Fruit fly (Drosophila melanogaster) whole organism, pupa: Measurements from ENCODE around the gene CG9759.

Experiments
- CG10348 ChIP-seq: fragments of 200-800 bp; sonication (Bioruptor generic); IDR thresholded peaks from 2 replicates; pipeline ENCODE4 v1.3.6; 2022; ENCODE audit warnings: missing biosample characterization, missing genetic modification characterization
- CG12605 ChIP-seq: fragments of 200-800 bp; sonication (Bioruptor generic); IDR thresholded peaks from 2 replicates; pipeline ENCODE4 v1.3.6; 2022; ENCODE audit warnings: missing biosample characterization, missing genetic modification characterization
- CG13204 ChIP-seq: fragments of 200-800 bp; sonication (Bioruptor generic); optimal IDR thresholded peaks from 2 replicates; lab custom pipeline; 2018; ENCODE audit warnings: missing biosample characterization, mild to moderate bottlenecking, missing genetic modification characterization, moderate library complexity
- CG14655 ChIP-seq: fragments of 200-800 bp; sonication (Bioruptor generic); optimal IDR thresholded peaks from 3 replicates; lab custom pipeline; 2017; ENCODE audit warnings: mild to moderate bottlenecking, missing biosample characterization, missing genetic modification reagents, missing genetic modification characterization
- CG15710 ChIP-seq: fragments of 200-800 bp; sonication (Bioruptor generic); optimal IDR thresholded peaks from 2 replicates; lab custom pipeline; 2018; ENCODE audit warnings: missing biosample characterization, mild to moderate bottlenecking, missing genetic modification characterization, moderate library complexity
- CG17806 ChIP-seq: fragments of 200-800 bp; sonication (Bioruptor generic); optimal IDR thresholded peaks from 2 replicates; lab custom pipeline; 2018; ENCODE audit warnings: missing biosample characterization, mild to moderate bottlenecking, missing genetic modification characterization, moderate library complexity
- CG32121 ChIP-seq: fragments of 200-800 bp; sonication (Bioruptor generic); IDR thresholded peaks from 2 replicates; pipeline ENCODE4 v1.3.6; 2022; ENCODE audit warnings: missing biosample characterization, missing genetic modification characterization
- CG34367 ChIP-seq: fragments of 200-800 bp; sonication (Bioruptor generic); optimal IDR thresholded peaks from 2 replicates; lab custom pipeline; 2018; ENCODE audit warnings: missing biosample characterization, mild to moderate bottlenecking, missing genetic modification characterization
- CG4496 ChIP-seq: fragments of 200-800 bp; sonication (Bioruptor generic); IDR thresholded peaks from 3 replicates; pipeline ENCODE4 v1.3.6; 2022; ENCODE audit warnings: missing biosample characterization, missing genetic modification characterization
- CG8159 ChIP-seq: fragments of 200-800 bp; sonication (Bioruptor generic); optimal IDR thresholded peaks from 3 replicates; lab custom pipeline; 2018; ENCODE audit warnings: missing biosample characterization, mild to moderate bottlenecking, missing genetic modification characterization, moderate library complexity
- CG8301 ChIP-seq: fragments of 200-800 bp; sonication (Bioruptor generic); optimal IDR thresholded peaks from 2 replicates; lab custom pipeline; 2018; ENCODE audit warnings: missing biosample characterization, mild to moderate bottlenecking, missing genetic modification characterization
- CG9948 ChIP-seq: fragments of 200-800 bp; sonication (Bioruptor generic); optimal IDR thresholded peaks from 2 replicates; lab custom pipeline; 2018; ENCODE audit warnings: missing biosample characterization, mild to moderate bottlenecking, missing genetic modification characterization, moderate library complexity
- D1 ChIP-seq: fragments of 200-800 bp; sonication (Bioruptor generic); optimal IDR thresholded peaks from 2 replicates; lab custom pipeline; 2018; ENCODE audit warnings: missing biosample characterization, mild to moderate bottlenecking, missing genetic modification characterization, moderate library complexity
- EcR ChIP-seq: fragments of 200-800 bp; sonication (Bioruptor generic); optimal IDR thresholded peaks from 3 replicates; lab custom pipeline; 2019; ENCODE audit warnings: missing biosample characterization, missing genetic modification characterization, mild to moderate bottlenecking, moderate library complexity, missing genetic modification reagents
- Ets98B ChIP-seq: fragments of 200-800 bp; sonication (Bioruptor generic); IDR thresholded peaks from 2 replicates; pipeline ENCODE4 v1.3.6; 2022; ENCODE audit warnings: missing biosample characterization, missing genetic modification characterization
- Pif1A ChIP-seq: fragments of 200-800 bp; sonication (Bioruptor generic); optimal IDR thresholded peaks from 3 replicates; lab custom pipeline; 2016; ENCODE audit warnings: missing biosample characterization, missing genetic modification characterization
- Pif1B ChIP-seq: fragments of 200-800 bp; sonication (Bioruptor generic); optimal IDR thresholded peaks from 3 replicates; lab custom pipeline; 2016; ENCODE audit warnings: missing biosample characterization, missing genetic modification characterization
- Snoo ChIP-seq: fragments of 200-800 bp; sonication (Bioruptor generic); optimal IDR thresholded peaks from 3 replicates; lab custom pipeline; 2017; ENCODE audit warnings: missing biosample characterization, mild to moderate bottlenecking, missing genetic modification characterization, inconsistent platforms
- fd96Ca ChIP-seq: fragments of 200-800 bp; sonication (Bioruptor generic); IDR thresholded peaks from 3 replicates; pipeline ENCODE4 v1.3.6; 2022; ENCODE audit warnings: missing biosample characterization, missing genetic modification characterization
- gl ChIP-seq: fragments of 200-800 bp; sonication (Bioruptor generic); optimal IDR thresholded peaks from 2 replicates; lab custom pipeline; 2018; ENCODE audit warnings: missing biosample characterization, mild to moderate bottlenecking, missing genetic modification characterization
- rn ChIP-seq: fragments of 200-800 bp; sonication (Bioruptor generic); IDR thresholded peaks from 2 replicates; pipeline ENCODE4 v1.3.6; 2022; ENCODE audit warnings: missing biosample characterization, missing genetic modification characterization

CG9759 gene

DNA sequence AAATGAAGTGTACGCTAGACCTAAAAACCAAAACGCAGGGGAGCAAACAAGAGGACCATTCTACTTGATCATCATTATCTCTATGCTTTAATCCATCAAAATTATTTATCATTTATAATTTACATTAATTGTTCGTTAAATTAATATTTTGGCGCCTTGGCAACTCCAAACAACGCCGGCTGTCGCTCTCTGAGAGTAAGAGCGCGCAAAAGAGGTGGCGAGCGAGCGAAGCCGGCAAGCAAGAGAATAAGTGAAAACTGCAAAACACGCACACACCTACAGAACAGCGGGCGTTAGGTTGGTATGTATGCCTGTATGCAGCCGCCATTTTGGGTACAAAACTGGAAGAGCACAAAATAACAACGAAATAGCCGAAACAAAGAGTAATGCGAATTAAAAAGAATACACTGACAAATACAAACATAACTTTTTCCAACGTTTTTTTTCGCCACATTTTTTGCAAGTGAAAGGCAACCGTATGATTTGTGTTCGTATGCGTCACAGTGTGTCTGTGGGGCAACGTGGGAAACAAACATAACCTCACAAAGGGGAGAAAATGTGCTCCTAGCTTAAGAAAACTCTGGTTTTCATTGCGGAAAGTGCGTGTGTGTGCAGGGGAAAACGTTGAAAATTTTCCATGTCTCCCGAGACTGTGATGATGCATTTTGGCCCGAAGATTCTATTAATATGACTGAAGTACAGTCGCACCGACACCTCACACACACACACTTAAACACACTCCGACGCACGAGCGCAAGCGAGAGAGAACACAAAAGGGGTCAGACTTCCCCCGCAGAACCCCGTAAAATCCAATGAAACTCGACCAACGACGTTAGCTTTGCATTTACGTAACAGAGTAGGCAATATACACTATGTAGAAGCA, 36.0 kb upstream of the CG9759 start:
- TF ChIP-seq CG13204 (GFP tag; lab: Kevin White, UChicago): no peak
- peak; percentile 69 for TF ChIP-seq Pif1B (GFP tag; lab: Kevin White, UChicago)
- no peak for TF ChIP-seq CG4496 (GFP tag; lab: Robert Waterston, UW)
- peak; percentile 59; the same call in 1 of the 2 replicates for TF ChIP-seq Ets98B (GFP tag; lab: Robert Waterston, UW)
- peak; percentile 25 for TF ChIP-seq Snoo (tag; lab: Kevin White, UChicago)
- no peak for TF ChIP-seq CG12605 (GFP tag; lab: Robert Waterston, UW)
- TF ChIP-seq CG8301: no peak
- peak; percentile 16 for TF ChIP-seq EcR
- TF ChIP-seq rn (GFP tag; lab: Robert Waterston, UW): no peak
- TF ChIP-seq CG8159 (tag; lab: Kevin White, UChicago): no peak
- TF ChIP-seq gl (tag; lab: Kevin White, UChicago): no peak
- TF ChIP-seq CG17806 (tag; lab: Kevin White, UChicago): peak; percentile 25
- TF ChIP-seq CG32121 (GFP tag; lab: Robert Waterston, UW): peak; percentile 52; the same call in 1 of the 2 replicates
- TF ChIP-seq CG34367 (tag; lab: Kevin White, UChicago): no peak
- TF ChIP-seq Pif1A: peak; percentile 67
- TF ChIP-seq fd96Ca (GFP tag; lab: Robert Waterston, UW): no peak
- TF ChIP-seq CG15710 (tag; lab: Kevin White, UChicago): peak; percentile 30
- TF ChIP-seq CG9948 (tag; lab: Kevin White, UChicago): no peak
- no peak for TF ChIP-seq D1 (tag; lab: Kevin White, UChicago)
- no peak for TF ChIP-seq CG14655 (GFP tag; lab: Kevin White, UChicago)
- TF ChIP-seq CG10348 (GFP tag; lab: Robert Waterston, UW): no peak

DNA sequence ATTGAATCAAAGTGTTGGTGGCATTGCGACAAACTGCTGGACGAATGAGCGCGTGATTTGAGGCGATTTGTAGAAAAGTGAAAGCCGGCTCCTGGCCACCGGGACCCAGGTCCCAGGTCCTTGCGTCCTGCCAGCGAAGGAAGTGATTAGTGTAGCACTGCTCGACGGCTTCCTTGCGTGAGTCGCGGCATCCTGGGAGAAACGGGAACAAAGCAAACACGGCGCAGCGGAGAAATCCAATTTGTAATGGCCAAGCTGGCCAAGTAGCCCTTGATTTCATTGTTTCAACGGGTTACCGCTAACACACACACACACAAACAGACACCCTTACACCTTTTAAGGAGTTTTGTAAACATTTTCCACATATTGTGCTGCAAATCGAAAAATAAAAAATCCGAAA, 22.6 kb upstream of the CG9759 start, which contains the start of gene CG10841:
TSS of gene CG10841 (plus strand) at position 301 of the 400 bp plus-strand sequence.
- TF ChIP-seq fd96Ca (GFP tag; lab: Robert Waterston, UW): no peak
- TF ChIP-seq CG34367 (tag; lab: Kevin White, UChicago): no peak
- TF ChIP-seq, all 21 proteins: peak for 0

dm6 chr3R:13617228-13617627, 8.2 kb upstream of the CG9759 start:
- TF ChIP-seq CG13204 (GFP tag; lab: Kevin White, UChicago) (no peak), EcR (no peak), Pif1A (no peak), D1 (tag; lab: Kevin White, UChicago) (no peak), Ets98B (GFP tag; lab: Robert Waterston, UW) (no peak), CG10348 (GFP tag; lab: Robert Waterston, UW) (no peak), CG34367 (tag; lab: Kevin White, UChicago) (no peak), CG8301 (no peak), gl (tag; lab: Kevin White, UChicago) (no peak), CG14655 (GFP tag; lab: Kevin White, UChicago) (no peak), CG15710 (tag; lab: Kevin White, UChicago) (no peak), rn (GFP tag; lab: Robert Waterston, UW) (no peak), Pif1B (GFP tag; lab: Kevin White, UChicago) (no peak), CG32121 (GFP tag; lab: Robert Waterston, UW) (no peak), CG12605 (GFP tag; lab: Robert Waterston, UW) (no peak), CG17806 (tag; lab: Kevin White, UChicago) (no peak), CG4496 (GFP tag; lab: Robert Waterston, UW) (no peak), CG9948 (tag; lab: Kevin White, UChicago) (no peak)

- TF ChIP-seq rn (GFP tag; lab: Robert Waterston, UW) (no peak), CG34367 (tag; lab: Kevin White, UChicago) (no peak), Snoo (tag; lab: Kevin White, UChicago) (no peak), Pif1B (GFP tag; lab: Kevin White, UChicago) (no peak), CG8159 (tag; lab: Kevin White, UChicago) (no peak), fd96Ca (GFP tag; lab: Robert Waterston, UW) (no peak), CG12605 (GFP tag; lab: Robert Waterston, UW) (no peak), CG13204 (GFP tag; lab: Kevin White, UChicago) (no peak), CG15710 (tag; lab: Kevin White, UChicago) (no peak), CG9948 (tag; lab: Kevin White, UChicago) (no peak), Pif1A (no peak), CG4496 (GFP tag; lab: Robert Waterston, UW) (no peak), D1 (tag; lab: Kevin White, UChicago) (no peak), CG32121 (GFP tag; lab: Robert Waterston, UW) (no peak), CG14655 (GFP tag; lab: Kevin White, UChicago) (no peak), CG8301 (no peak), CG17806 (tag; lab: Kevin White, UChicago) (no peak), EcR (no peak), gl (tag; lab: Kevin White, UChicago) (no peak), CG10348 (GFP tag; lab: Robert Waterston, UW) (no peak)
These were observed 6.6 kb upstream of the CG9759 start, which contains the start of gene CG9269 for dm6 chr3R:13615617-13616016. TSS of gene CG9269 (plus strand) at chr3R:13615917.

dm6 chr3R:13615007-13615406, 6.0 kb upstream of the CG9759 start:
- TF ChIP-seq Pif1B (GFP tag; lab: Kevin White, UChicago) (no peak), CG32121 (GFP tag; lab: Robert Waterston, UW) (no peak), Ets98B (GFP tag; lab: Robert Waterston, UW) (no peak), CG4496 (GFP tag; lab: Robert Waterston, UW) (no peak), fd96Ca (GFP tag; lab: Robert Waterston, UW) (no peak), Snoo (tag; lab: Kevin White, UChicago) (no peak), CG8159 (tag; lab: Kevin White, UChicago) (no peak), CG12605 (GFP tag; lab: Robert Waterston, UW) (no peak), CG13204 (GFP tag; lab: Kevin White, UChicago) (no peak), D1 (tag; lab: Kevin White, UChicago) (no peak), Pif1A (no peak), EcR (no peak), CG15710 (tag; lab: Kevin White, UChicago) (no peak), CG34367 (tag; lab: Kevin White, UChicago) (no peak), CG10348 (GFP tag; lab: Robert Waterston, UW) (no peak), CG8301 (no peak), CG14655 (GFP tag; lab: Kevin White, UChicago) (no peak), gl (tag; lab: Kevin White, UChicago) (no peak)
